Worm (Caenorhabditis elegans) whole organism, L4 larva: ENCODE results near the gene prx-19.
A peak's percentile ranks its signal among the peaks of the same experiment; 100 is the strongest.

ENCODE experiments used
- ZK546.5 ChIP-seq, 2 experiments: sonication (generic microtip); optimal IDR thresholded peaks; 2 replicates each; lab custom pipeline; 2017; ENCODE audit warnings: missing biosample characterization in 2 of 2, missing genetic modification characterization in 2 of 2
- ama-1 ChIP-seq: fragments of 150-350 bp; optimal IDR thresholded peaks from 2 replicates; lab custom pipeline; 2014; ENCODE audit warnings: inconsistent platforms, mixed read lengths
- mxl-2 ChIP-seq: fragments of 200-800 bp; sonication (Bioruptor generic); conservative IDR thresholded peaks from 2 replicates; pipeline ENCODE4 v1.3.6; 2022; ENCODE audit warnings: missing genetic modification reagents, missing genetic modification characterization, missing compliant biosample characterization
- pha-4 ChIP-seq, 2 experiments: fragments of 150-350 bp in 1 of 2; fragments of 200-800 bp in 1 of 2; sonication (Bioruptor generic) in 1 of 2; IDR thresholded peaks in 1 of 2; optimal IDR thresholded peaks in 1 of 2; 2 replicates each; pipeline versions ENCODE4 v1.3.6 to Lab custom; 2014 to 2022; ENCODE audit warnings: missing genetic modification characterization in 2 of 2, missing genetic modification reagents in 2 of 2, missing biosample characterization in 1 of 2, missing compliant biosample characterization in 1 of 2

DNA sequence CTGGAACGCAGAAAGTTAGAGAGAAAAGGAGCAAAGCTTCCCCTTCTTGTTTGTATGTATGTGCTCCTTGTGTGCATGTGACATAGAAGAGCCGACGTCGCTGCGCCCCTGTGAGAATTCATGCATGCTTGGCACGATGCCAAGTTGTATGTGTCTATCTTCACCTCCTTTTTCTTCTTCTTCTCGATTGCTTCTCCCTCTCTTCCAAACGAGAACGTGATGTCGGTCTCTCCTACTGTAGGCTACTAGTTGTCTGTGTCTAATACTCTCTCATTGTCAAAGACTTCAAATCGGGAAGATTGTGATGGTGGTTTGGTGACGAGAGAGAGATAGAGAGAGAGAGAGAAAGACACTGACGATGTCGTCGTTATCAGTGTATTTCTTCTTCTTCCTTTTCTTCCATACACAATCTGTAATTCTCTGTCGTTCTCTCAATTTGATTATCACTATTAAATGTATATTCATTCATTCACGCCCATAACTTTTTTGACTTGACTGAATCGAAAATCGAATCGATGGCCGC, 11.8 kb downstream of the prx-19 start:
- TF ChIP-seq pha-4 (GFP tag; IDR thresholded peaks at IDR 0.05; lab: Robert Waterston, UW) (peak; percentile 17; the same call in 1 of the 2 replicates), pha-4 (tag; optimal IDR thresholded peaks at IDR 0.05; lab: Kevin White, UChicago) (no peak), ama-1 (peak; percentile 37), mxl-2 (GFP tag; lab: Robert Waterston, UW) (no peak), ZK546.5 (tag; optimal IDR thresholded peaks at IDR 0.05; lab: Kevin White, UChicago) (peak in 1 of 2 experiments; percentile 21)
